Fruit fly (Drosophila melanogaster): ENCODE data around the gene CG14011.

DNA sequence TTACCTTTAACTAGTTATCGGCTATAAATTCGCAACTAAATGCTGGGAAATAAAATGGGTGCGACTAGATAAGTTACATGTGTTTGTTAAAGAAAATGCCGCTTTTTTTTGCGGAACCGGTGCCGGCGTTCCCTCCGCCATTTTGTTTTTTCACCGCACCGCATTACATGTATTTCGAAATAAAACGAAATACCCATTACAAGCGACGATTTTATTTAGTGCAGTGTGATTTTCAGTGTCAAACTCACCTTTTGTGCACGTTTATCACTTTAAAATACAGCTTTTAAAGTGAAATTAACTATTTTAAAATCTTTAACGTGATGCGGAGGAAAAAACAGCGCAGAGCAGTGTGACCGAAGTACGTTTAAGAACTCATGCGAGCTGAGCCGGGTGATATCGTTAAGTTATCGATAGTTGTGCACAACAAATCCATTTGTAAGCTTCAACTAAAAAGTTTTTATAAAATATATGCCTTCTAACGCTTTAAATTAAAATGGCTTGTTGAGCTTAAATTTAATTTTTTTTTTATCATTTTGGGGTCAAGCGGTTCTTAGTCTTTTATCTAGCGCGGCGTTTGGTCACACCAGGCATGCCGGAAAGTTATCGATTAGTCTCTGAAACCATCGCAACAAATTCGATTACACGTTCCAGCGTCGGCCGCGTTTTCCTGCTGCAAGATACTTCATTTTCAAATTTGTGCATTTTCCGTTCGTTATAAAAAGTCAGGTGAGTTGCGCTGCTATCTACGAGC, 38.8 kb downstream of the CG14011 start, which contains the start of the genes Hel25E and Lam:
- TF ChIP-seq br (GFP tag; optimal IDR thresholded peaks at IDR 0.05) (no peak), pan (optimal IDR thresholded peaks at IDR 0.05) (no peak), CrebA (GFP tag; optimal IDR thresholded peaks at IDR 0.05; ENCODE audit: borderline replicate concordance) (no peak), Dif (GFP tag; optimal IDR thresholded peaks at IDR 0.05; ENCODE audit: partially characterized antibody) (no peak), lola (GFP tag; optimal IDR thresholded peaks at IDR 0.05) (no peak), psq (GFP tag; optimal IDR thresholded peaks at IDR 0.05) (no peak), jim (GFP tag; optimal IDR thresholded peaks at IDR 0.05) (no peak), dl (GFP tag; optimal IDR thresholded peaks at IDR 0.05; ENCODE audit: insufficient read depth in 1 of 2, partially characterized antibody in 2 of 2) (no peak)
